Worm (Caenorhabditis elegans): ENCODE results near the gene K02D10.8.

- no peak for TF ChIP-seq ztf-18 (tag; optimal IDR thresholded peaks at IDR 0.05)
- no peak for TF ChIP-seq F49E8.2 (tag; optimal IDR thresholded peaks at IDR 0.05; ENCODE audit: insufficient read depth)
- no peak for TF ChIP-seq hsf-1 (GFP tag; IDR thresholded peaks at IDR 0.05)
- no peak for TF ChIP-seq nhr-90 (tag; optimal IDR thresholded peaks at IDR 0.05)
- no peak for TF ChIP-seq attf-5 (GFP tag; optimal IDR thresholded peaks at IDR 0.05)
Observed at ce11 chrIII:8784500-8784899, 1.7 kb upstream of the K02D10.8 start.

Measured in whole organism, young adult.